Fruit fly (Drosophila melanogaster): ENCODE measurements around the gene nop5.

DNA sequence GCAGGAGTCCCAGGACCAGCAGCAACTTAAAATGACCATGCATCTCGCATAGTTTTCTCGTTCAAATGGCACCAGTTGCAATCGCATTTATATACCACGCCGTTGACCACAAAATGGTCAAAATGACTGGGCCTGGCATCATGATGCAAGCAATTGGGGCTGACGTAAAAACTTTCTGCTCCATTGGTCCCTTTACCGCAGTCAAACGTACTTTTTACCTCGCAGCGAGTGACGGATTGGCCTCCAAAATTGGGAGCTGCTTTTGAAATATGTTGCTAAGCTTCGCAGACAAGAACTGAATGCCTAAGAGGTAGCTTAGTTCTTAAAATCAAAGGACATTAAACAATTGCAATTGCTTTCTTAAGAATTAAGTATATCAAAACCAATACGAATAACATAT, 2.2 kb downstream of the nop5 start, which contains the start of gene CG32829:
- TF ChIP-seq CG8319 (GFP tag; optimal IDR thresholded peaks at IDR 0.05) (no peak), CG11902 (GFP tag; optimal IDR thresholded peaks at IDR 0.05) (no peak), CG11294 (GFP tag; IDR thresholded peaks at IDR 0.05) (no peak), dsx (GFP tag; optimal IDR thresholded peaks at IDR 0.05; ENCODE audit: poor library complexity, severe bottlenecking) (no peak), acj6 (GFP tag; optimal IDR thresholded peaks at IDR 0.05) (no peak), net (GFP tag; optimal IDR thresholded peaks at IDR 0.05) (no peak), Eip93F (GFP tag; optimal IDR thresholded peaks at IDR 0.05) (no peak)

Measured in whole organism, prepupa.